Worm (Caenorhabditis elegans): ENCODE results near the gene F55A11.11.

ce11 chrV:11809935-11810334, 27.0 kb downstream of the F55A11.11 start:
- TF ChIP-seq nhr-76 (tag; optimal IDR thresholded peaks at IDR 0.05) (no peak), F37D6.2 (tag; optimal IDR thresholded peaks at IDR 0.05) (no peak), unc-39 (tag; optimal IDR thresholded peaks at IDR 0.05) (no peak), nhr-25 (tag; optimal IDR thresholded peaks at IDR 0.05; ENCODE audit: borderline replicate concordance, insufficient read depth) (no peak), nhr-77 (tag; optimal IDR thresholded peaks at IDR 0.05) (no peak), skn-1 (tag; optimal IDR thresholded peaks at IDR 0.05) (no peak), snpc-1.2 (GFP tag; IDR thresholded peaks at IDR 0.05) (no peak), ceh-82 (tag; optimal IDR thresholded peaks at IDR 0.05) (no peak), Y75B8A.6 (GFP tag; IDR thresholded peaks at IDR 0.05) (no peak), hif-1 (tag; optimal IDR thresholded peaks at IDR 0.05) (no peak), ceh-62 (tag; optimal IDR thresholded peaks at IDR 0.05) (no peak), ZK546.5 (tag; optimal IDR thresholded peaks at IDR 0.05) (no peak)
